Fruit fly (Drosophila melanogaster): ENCODE data around the gene Mtch.

DNA sequence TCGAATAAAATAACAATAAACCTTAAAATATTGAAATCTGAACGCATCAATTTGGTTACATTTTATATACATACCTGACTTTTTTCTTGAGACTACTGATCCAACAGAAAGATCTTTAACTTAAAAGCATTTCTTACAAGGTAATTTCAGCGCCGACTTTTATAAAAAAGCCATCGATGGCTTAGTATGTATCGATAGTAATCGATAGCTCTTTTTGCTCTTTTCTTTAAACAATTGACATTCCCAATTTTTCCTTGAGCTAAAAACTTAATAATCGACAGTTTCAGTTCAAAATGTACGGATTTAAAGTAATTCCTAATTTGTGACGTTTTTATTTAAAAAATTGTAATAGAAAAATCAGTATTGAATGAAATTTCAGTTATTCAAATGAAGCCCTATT lies 9.9 kb upstream of the Mtch start:
- no peak for TF ChIP-seq CG3919 (GFP tag; optimal IDR thresholded peaks at IDR 0.05)
- TF ChIP-seq lz (GFP tag; optimal IDR thresholded peaks at IDR 0.05) = no peak
- TF ChIP-seq Eip78C (GFP tag) = peak; percentile 49
- TF ChIP-seq cyc (GFP tag; optimal IDR thresholded peaks at IDR 0.05) = no peak
- no peak for TF ChIP-seq CG11294 (GFP tag; IDR thresholded peaks at IDR 0.05)
- no peak for TF ChIP-seq pdm3 (GFP tag; optimal IDR thresholded peaks at IDR 0.05)
- no peak for TF ChIP-seq OdsH (GFP tag; optimal IDR thresholded peaks at IDR 0.05)
- TF ChIP-seq salr (GFP tag; optimal IDR thresholded peaks at IDR 0.05) = no peak

All from whole organism, prepupa.